Worm (Caenorhabditis elegans) whole organism, L3 larva: ENCODE results near the gene F58A3.3.
A peak's percentile ranks its signal among the peaks of the same experiment; 100 is the strongest.

ENCODE experiments used
- R02D3.7 ChIP-seq: fragments of 150-350 bp; optimal IDR thresholded peaks from 2 replicates; lab custom pipeline; 2014; ENCODE audit warnings: missing biosample characterization, missing genetic modification characterization
- ZK546.5 ChIP-seq: sonication (generic microtip); optimal IDR thresholded peaks from 2 replicates; lab custom pipeline; 2017; ENCODE audit warnings: missing biosample characterization, missing genetic modification characterization
- aly-2 ChIP-seq: fragments of 150-350 bp; optimal IDR thresholded peaks from 2 replicates; lab custom pipeline; 2014; ENCODE audit warnings: missing biosample characterization, missing genetic modification characterization
- ama-1 ChIP-seq: fragments of 150-350 bp; optimal IDR thresholded peaks from 2 replicates; lab custom pipeline; 2018
- ceh-16 ChIP-seq: sonication (generic microtip); optimal IDR thresholded peaks from 2 replicates; lab custom pipeline; 2017; ENCODE audit warnings: missing biosample characterization, missing genetic modification characterization
- ceh-28 ChIP-seq: fragments of 150-350 bp; optimal IDR thresholded peaks from 2 replicates; lab custom pipeline; 2014; ENCODE audit warnings: missing biosample characterization, missing genetic modification reagents, missing genetic modification characterization
- ceh-9 ChIP-seq: sonication (generic microtip); optimal IDR thresholded peaks from 2 replicates; lab custom pipeline; 2018; ENCODE audit warnings: missing biosample characterization, missing genetic modification characterization
- daf-12 ChIP-seq: fragments of 150-350 bp; optimal IDR thresholded peaks from 2 replicates; lab custom pipeline; 2014; ENCODE audit warnings: missing biosample characterization, missing genetic modification reagents, missing genetic modification characterization
- egl-5 ChIP-seq: fragments of 150-350 bp; optimal IDR thresholded peaks from 2 replicates; lab custom pipeline; 2017; ENCODE audit warnings: missing biosample characterization, missing genetic modification reagents, missing genetic modification characterization, inconsistent platforms
- elt-1 ChIP-seq: fragments of 150-350 bp; optimal IDR thresholded peaks from 2 replicates; lab custom pipeline; 2014; ENCODE audit warnings: missing biosample characterization, missing genetic modification characterization
- elt-2 ChIP-seq: sonication (generic microtip); optimal IDR thresholded peaks from 2 replicates; lab custom pipeline; 2016; ENCODE audit warnings: missing genetic modification reagents, mild to moderate bottlenecking, missing genetic modification characterization, missing compliant biosample characterization
- elt-3 ChIP-seq, 3 experiments: fragments of 150-350 bp in 1 of 3; sonication (generic microtip) in 2 of 3; optimal IDR thresholded peaks; 2 replicates in 2 of 3; 4 replicates in 1 of 3; lab custom pipeline; 2014 to 2017; ENCODE audit warnings: missing biosample characterization in 3 of 3, missing genetic modification characterization in 3 of 3
- eor-1 ChIP-seq, 2 experiments: fragments of 150-350 bp; optimal IDR thresholded peaks; 2 replicates each; lab custom pipeline; 2014 to 2018; ENCODE audit warnings: missing biosample characterization in 2 of 2, missing genetic modification characterization in 2 of 2
- fkh-10 ChIP-seq: sonication (generic microtip); optimal IDR thresholded peaks from 2 replicates; lab custom pipeline; 2017; ENCODE audit warnings: missing biosample characterization, missing genetic modification reagents, missing genetic modification characterization
- fkh-2 ChIP-seq: fragments of 150-350 bp; optimal IDR thresholded peaks from 2 replicates; lab custom pipeline; 2014; ENCODE audit warnings: missing biosample characterization, missing genetic modification reagents, missing genetic modification characterization
- fos-1 ChIP-seq: fragments of 150-350 bp; optimal IDR thresholded peaks from 2 replicates; lab custom pipeline; 2014; ENCODE audit warnings: missing biosample characterization, missing genetic modification characterization
- hmg-11 ChIP-seq: sonication (generic microtip); optimal IDR thresholded peaks from 2 replicates; lab custom pipeline; 2016; ENCODE audit warnings: missing genetic modification characterization, missing compliant biosample characterization
- jun-1 ChIP-seq: fragments of 150-350 bp; optimal IDR thresholded peaks from 2 replicates; lab custom pipeline; 2014; ENCODE audit warnings: missing biosample characterization, missing genetic modification reagents, missing genetic modification characterization
- lin-15B ChIP-seq: fragments of 150-350 bp; optimal IDR thresholded peaks from 2 replicates; lab custom pipeline; 2014; ENCODE audit warnings: missing biosample characterization, missing genetic modification characterization
- lin-39 ChIP-seq: fragments of 150-350 bp; optimal IDR thresholded peaks from 2 replicates; lab custom pipeline; 2018; ENCODE audit warnings: missing biosample characterization, missing genetic modification reagents, missing genetic modification characterization
- lsy-12 ChIP-seq: sonication (generic microtip); optimal IDR thresholded peaks from 2 replicates; lab custom pipeline; 2016; ENCODE audit warnings: mild to moderate bottlenecking, missing genetic modification characterization, missing compliant biosample characterization
- mml-1 ChIP-seq: fragments of 150-350 bp; sonication (generic microtip); optimal IDR thresholded peaks from 3 replicates; lab custom pipeline; 2014; ENCODE audit warnings: missing biosample characterization, missing genetic modification characterization
- nfya-1 ChIP-seq: sonication (generic microtip); optimal IDR thresholded peaks from 2 replicates; lab custom pipeline; 2017; ENCODE audit warnings: missing genetic modification characterization, mild to moderate bottlenecking, missing compliant biosample characterization, antibody characterized with exemption, moderate library complexity; ENCODE audit not compliant: insufficient read depth
- nhr-11 ChIP-seq: fragments of 150-350 bp; optimal IDR thresholded peaks from 2 replicates; lab custom pipeline; 2014; ENCODE audit warnings: missing biosample characterization, missing genetic modification characterization
- nhr-12 ChIP-seq: fragments of 150-350 bp; optimal IDR thresholded peaks from 2 replicates; lab custom pipeline; 2014; ENCODE audit warnings: missing biosample characterization, missing genetic modification characterization
- nhr-23 ChIP-seq: fragments of 150-350 bp; optimal IDR thresholded peaks from 2 replicates; lab custom pipeline; 2014; ENCODE audit warnings: missing biosample characterization, missing genetic modification reagents, missing genetic modification characterization
- nhr-237 ChIP-seq: fragments of 150-350 bp; optimal IDR thresholded peaks from 2 replicates; lab custom pipeline; 2014; ENCODE audit warnings: missing biosample characterization, missing genetic modification characterization
- nhr-25 ChIP-seq: sonication (generic microtip); optimal IDR thresholded peaks from 2 replicates; lab custom pipeline; 2017; ENCODE audit warnings: missing biosample characterization, missing genetic modification characterization
- nhr-43 ChIP-seq: sonication (generic microtip); optimal IDR thresholded peaks from 2 replicates; lab custom pipeline; 2016; ENCODE audit warnings: mild to moderate bottlenecking, missing genetic modification characterization, missing compliant biosample characterization; ENCODE audit not compliant: poor library complexity, severe bottlenecking
- nhr-67 ChIP-seq: fragments of 150-350 bp; optimal IDR thresholded peaks from 2 replicates; lab custom pipeline; 2014; ENCODE audit warnings: missing biosample characterization, missing genetic modification characterization
- nhr-77 ChIP-seq: fragments of 150-350 bp; optimal IDR thresholded peaks from 2 replicates; lab custom pipeline; 2014; ENCODE audit warnings: missing biosample characterization, missing genetic modification characterization
- pha-4 ChIP-seq: fragments of 150-350 bp; optimal IDR thresholded peaks from 2 replicates; lab custom pipeline; 2014; ENCODE audit warnings: missing biosample characterization, missing genetic modification reagents, missing genetic modification characterization
- pqm-1 ChIP-seq: fragments of 150-350 bp; optimal IDR thresholded peaks from 2 replicates; lab custom pipeline; 2017; ENCODE audit warnings: missing biosample characterization, missing genetic modification characterization, inconsistent platforms
- skn-1 ChIP-seq: fragments of 150-350 bp; optimal IDR thresholded peaks from 2 replicates; lab custom pipeline; 2014; ENCODE audit warnings: missing biosample characterization, missing genetic modification characterization
- snpc-4 ChIP-seq: fragments of 150-350 bp; optimal IDR thresholded peaks from 2 replicates; lab custom pipeline; 2014; ENCODE audit warnings: missing biosample characterization, missing genetic modification characterization
- tbx-2 ChIP-seq: sonication (generic microtip); optimal IDR thresholded peaks from 2 replicates; lab custom pipeline; 2016; ENCODE audit warnings: mild to moderate bottlenecking, missing genetic modification characterization, missing compliant biosample characterization
- unc-39 ChIP-seq: sonication (generic microtip); optimal IDR thresholded peaks from 4 replicates; lab custom pipeline; 2017; ENCODE audit warnings: missing biosample characterization, missing genetic modification characterization
- unc-62 ChIP-seq: fragments of 150-350 bp; sonication (generic microtip); optimal IDR thresholded peaks from 4 replicates; lab custom pipeline; 2014; ENCODE audit warnings: missing biosample characterization, missing genetic modification reagents, missing genetic modification characterization
- zag-1 ChIP-seq: fragments of 150-350 bp; optimal IDR thresholded peaks from 2 replicates; lab custom pipeline; 2014; ENCODE audit warnings: missing biosample characterization, missing genetic modification characterization
- ztf-11 ChIP-seq: fragments of 150-350 bp; optimal IDR thresholded peaks from 2 replicates; lab custom pipeline; 2014; ENCODE audit warnings: missing biosample characterization, missing genetic modification characterization

Gene F58A3.3

ce11 chrX:11036114-11037087, 24.0 kb downstream of the F58A3.3 start:
- peak; percentile 40 for TF ChIP-seq pha-4
- TF ChIP-seq nhr-23 (tag; lab: Kevin White, UChicago), result peak; percentile 83
- TF ChIP-seq nhr-77 (tag; lab: Kevin White, UChicago), result no peak
- TF ChIP-seq nhr-237 (tag; lab: Kevin White, UChicago), result no peak
- no peak for TF ChIP-seq nhr-67 (tag; lab: Kevin White, UChicago)
- peak in 1 of 3 experiments; percentile 7 for TF ChIP-seq elt-3 (tag; optimal IDR thresholded peaks at IDR 0.05; lab: Kevin White, UChicago)
- TF ChIP-seq R02D3.7 (tag; lab: Kevin White, UChicago), result no peak
- TF ChIP-seq skn-1 (tag; lab: Kevin White, UChicago), result peak; percentile 54
- TF ChIP-seq hmg-11, result peak; percentile 23
- peak; percentile 19 for TF ChIP-seq nhr-25 (tag; lab: Kevin White, UChicago)
- TF ChIP-seq mml-1, result no peak
- TF ChIP-seq unc-62 (GFP tag; lab: Kevin White, UChicago), result no peak
- no peak for TF ChIP-seq egl-5 (tag; lab: Kevin White, UChicago)
- TF ChIP-seq elt-2, result peak; percentile 91
- peak; percentile 36 for TF ChIP-seq nhr-43 (tag; lab: Kevin White, UChicago)
- no peak for TF ChIP-seq nhr-12 (tag; lab: Kevin White, UChicago)
- no peak for TF ChIP-seq jun-1 (tag; lab: Kevin White, UChicago)
- peak; percentile 61 for TF ChIP-seq ama-1
- TF ChIP-seq eor-1 (tag; optimal IDR thresholded peaks at IDR 0.05; lab: Kevin White, UChicago), result no peak
- peak; percentile 50 for TF ChIP-seq ceh-28
- TF ChIP-seq pqm-1 (tag; lab: Kevin White, UChicago), result peak; percentile 48
- TF ChIP-seq tbx-2 (tag; lab: Kevin White, UChicago), result peak; percentile 15

ce11 chrX:11038221-11038620, 25.8 kb downstream of the F58A3.3 start:
- no peak for TF ChIP-seq nhr-25 (tag; lab: Kevin White, UChicago)
- no peak for TF ChIP-seq snpc-4 (tag; lab: Kevin White, UChicago)
- TF ChIP-seq ama-1, result no peak
- no peak for TF ChIP-seq egl-5 (tag; lab: Kevin White, UChicago)
- no peak for TF ChIP-seq fkh-2 (tag; lab: Kevin White, UChicago)
- no peak for TF ChIP-seq ztf-11 (tag; lab: Kevin White, UChicago)
- TF ChIP-seq skn-1 (tag; lab: Kevin White, UChicago), result no peak
- TF ChIP-seq ZK546.5 (tag; lab: Kevin White, UChicago), result no peak
- no peak for TF ChIP-seq unc-39 (tag; lab: Kevin White, UChicago)
- no peak for TF ChIP-seq nhr-67 (tag; lab: Kevin White, UChicago)
- TF ChIP-seq ceh-16, result no peak
- TF ChIP-seq lin-15B (tag; lab: Kevin White, UChicago), result no peak
- no peak for TF ChIP-seq pqm-1 (tag; lab: Kevin White, UChicago)
- TF ChIP-seq nhr-11 (tag; lab: Kevin White, UChicago), result no peak
- no peak for TF ChIP-seq jun-1 (tag; lab: Kevin White, UChicago)
- TF ChIP-seq unc-62 (GFP tag; lab: Kevin White, UChicago), result no peak
- no peak for TF ChIP-seq daf-12 (tag; lab: Kevin White, UChicago)
- no peak for TF ChIP-seq ceh-28
- TF ChIP-seq lin-39 (tag; lab: Kevin White, UChicago), result no peak

- TF ChIP-seq unc-39 (tag; lab: Kevin White, UChicago) (no peak), zag-1 (tag; lab: Kevin White, UChicago) (no peak), nhr-237 (tag; lab: Kevin White, UChicago) (no peak), pha-4 (no peak), lin-39 (tag; lab: Kevin White, UChicago) (no peak)
These were observed 30.3 kb downstream of the F58A3.3 start, which contains the start of gene C09F12.3 for ce11 chrX:11042777-11043176. C09F12.3 (minus strand) TSS chrX:11042877.

- no peak for TF ChIP-seq daf-12 (tag; lab: Kevin White, UChicago)
- peak; percentile 87 for TF ChIP-seq pqm-1 (tag; lab: Kevin White, UChicago)
- TF ChIP-seq nfya-1 (tag; lab: Kevin White, UChicago), result no peak
- no peak for TF ChIP-seq unc-62 (GFP tag; lab: Kevin White, UChicago)
- TF ChIP-seq fkh-10 (GFP tag; lab: Kevin White, UChicago), result no peak
- no peak for TF ChIP-seq lin-39 (tag; lab: Kevin White, UChicago)
- no peak for TF ChIP-seq nhr-67 (tag; lab: Kevin White, UChicago)
- peak; percentile 99 for TF ChIP-seq elt-2
- no peak for TF ChIP-seq nhr-12 (tag; lab: Kevin White, UChicago)
- TF ChIP-seq skn-1 (tag; lab: Kevin White, UChicago), result no peak
- TF ChIP-seq nhr-77 (tag; lab: Kevin White, UChicago), result no peak
- TF ChIP-seq unc-39 (tag; lab: Kevin White, UChicago), result no peak
- TF ChIP-seq jun-1 (tag; lab: Kevin White, UChicago), result peak; percentile 88
- no peak for TF ChIP-seq elt-3 (tag; optimal IDR thresholded peaks at IDR 0.05; lab: Kevin White, UChicago)
- TF ChIP-seq nhr-11 (tag; lab: Kevin White, UChicago), result no peak
- TF ChIP-seq pha-4, result peak; percentile 60
- TF ChIP-seq eor-1 (tag; optimal IDR thresholded peaks at IDR 0.05; lab: Kevin White, UChicago), result no peak
- TF ChIP-seq lin-15B (tag; lab: Kevin White, UChicago), result no peak
- no peak for TF ChIP-seq ceh-28
- TF ChIP-seq aly-2 (tag; lab: Kevin White, UChicago), result no peak
- no peak for TF ChIP-seq ceh-16
- TF ChIP-seq R02D3.7 (tag; lab: Kevin White, UChicago), result no peak
- TF ChIP-seq fos-1 (tag; lab: Kevin White, UChicago), result peak; percentile 70
- no peak for TF ChIP-seq zag-1 (tag; lab: Kevin White, UChicago)
- no peak for TF ChIP-seq lsy-12 (tag; lab: Kevin White, UChicago)
- TF ChIP-seq fkh-2 (tag; lab: Kevin White, UChicago), result no peak
- no peak for TF ChIP-seq ceh-9 (tag; lab: Kevin White, UChicago)
- TF ChIP-seq elt-1, result no peak
- TF ChIP-seq egl-5 (tag; lab: Kevin White, UChicago), result no peak
These were observed 34.7 kb downstream of the F58A3.3 start, which contains the start of gene clc-1 for ce11 chrX:11047183-11047582. clc-1 (plus strand) TSS chrX:11047446.
